Worm (Caenorhabditis elegans) whole organism, L2 larva: ENCODE data around the gene got-1.2.

Source experiments
- elt-1 ChIP-seq: fragments of 150-350 bp; optimal IDR thresholded peaks from 2 replicates; lab custom pipeline; 2014; ENCODE audit warnings: missing biosample characterization, missing genetic modification characterization
- lin-13 ChIP-seq: fragments of 150-350 bp; optimal IDR thresholded peaks from 2 replicates; lab custom pipeline; 2014; ENCODE audit warnings: missing biosample characterization, missing genetic modification reagents, missing genetic modification characterization
- unc-62 ChIP-seq: fragments of 150-350 bp; optimal IDR thresholded peaks from 2 replicates; lab custom pipeline; 2014; ENCODE audit warnings: missing biosample characterization, missing genetic modification reagents, missing genetic modification characterization

DNA sequence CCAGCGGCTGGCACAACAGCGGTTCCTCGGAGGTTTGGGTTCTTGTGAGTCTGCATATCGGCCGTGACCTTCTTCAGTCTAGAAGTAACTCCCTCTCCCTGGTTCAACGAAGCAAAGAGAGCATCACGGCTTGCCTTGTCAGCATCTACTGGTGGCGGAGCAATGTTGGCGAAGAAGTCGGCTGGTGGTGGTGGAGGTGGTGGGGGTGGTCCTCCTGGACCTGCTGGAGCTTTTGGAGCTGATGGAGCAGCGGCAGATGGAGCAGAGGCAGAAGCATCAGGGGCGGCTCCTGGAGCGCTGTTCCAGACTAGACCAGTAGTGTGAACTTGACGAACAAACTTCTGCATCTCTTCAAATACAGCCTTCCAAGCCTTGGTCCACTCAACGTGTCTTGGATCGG is 15.6 kb upstream of the got-1.2 start:
- TF ChIP-seq elt-1 (no peak), unc-62 (no peak), lin-13 (no peak)
